Fruit fly (Drosophila melanogaster) whole organism, embryonic: ENCODE measurements around the gene GABA-B-R3.

ENCODE experiments used
- B-H2 ChIP-seq: fragments of 200-800 bp; sonication (Bioruptor generic); optimal IDR thresholded peaks from 2 replicates; lab custom pipeline; 2018; ENCODE audit warnings: missing biosample characterization, mild to moderate bottlenecking, missing genetic modification characterization
- BEAF-32 ChIP-seq: fragments of 200-800 bp; sonication (Bioruptor generic); optimal IDR thresholded peaks from 3 replicates; lab custom pipeline; 2017; ENCODE audit warnings: missing biosample characterization, missing genetic modification characterization, mild to moderate bottlenecking, moderate library complexity, missing genetic modification reagents
- Bgb ChIP-seq: fragments of 200-800 bp; sonication (Bioruptor generic); IDR thresholded peaks from 2 replicates; pipeline ENCODE4 v1.3.6; 2022; ENCODE audit warnings: missing biosample characterization, missing genetic modification characterization; ENCODE audit not compliant: partially characterized antibody
- CG10267 ChIP-seq: fragments of 200-800 bp; sonication (Bioruptor generic); optimal IDR thresholded peaks from 2 replicates; lab custom pipeline; 2018; ENCODE audit warnings: missing biosample characterization, mild to moderate bottlenecking, missing genetic modification characterization, moderate library complexity
- CG13296 ChIP-seq: fragments of 200-800 bp; sonication (Bioruptor generic); optimal IDR thresholded peaks from 3 replicates; lab custom pipeline; 2018; ENCODE audit warnings: missing biosample characterization, mild to moderate bottlenecking, missing genetic modification characterization
- CG15269 ChIP-seq: fragments of 200-800 bp; sonication (Bioruptor generic); optimal IDR thresholded peaks from 2 replicates; lab custom pipeline; 2018; ENCODE audit warnings: missing biosample characterization, mild to moderate bottlenecking, missing genetic modification characterization, moderate library complexity
- CG15514 ChIP-seq: fragments of 200-800 bp; sonication (Bioruptor generic); optimal IDR thresholded peaks from 3 replicates; lab custom pipeline; 2017; ENCODE audit warnings: missing biosample characterization, missing genetic modification characterization, mild to moderate bottlenecking, moderate library complexity, missing genetic modification reagents
- CG15601 ChIP-seq: fragments of 200-800 bp; sonication (Bioruptor generic); optimal IDR thresholded peaks from 3 replicates; lab custom pipeline; 2019; ENCODE audit warnings: missing biosample characterization, mild to moderate bottlenecking, missing genetic modification characterization, moderate library complexity
- CG15696 ChIP-seq: fragments of 200-800 bp; sonication (Bioruptor generic); optimal IDR thresholded peaks from 2 replicates; lab custom pipeline; 2019; ENCODE audit warnings: missing biosample characterization, mild to moderate bottlenecking, missing genetic modification characterization, moderate library complexity
- CG17361 ChIP-seq: fragments of 200-800 bp; sonication (Bioruptor generic); IDR thresholded peaks from 3 replicates; pipeline ENCODE4 v1.3.6; 2022; ENCODE audit warnings: missing biosample characterization, missing genetic modification characterization
- CG34224 ChIP-seq: fragments of 200-800 bp; sonication (Bioruptor generic); IDR thresholded peaks from 3 replicates; pipeline ENCODE4 v1.3.6; 2022; ENCODE audit warnings: missing biosample characterization, missing genetic modification characterization; ENCODE audit not compliant: partially characterized antibody
- CG34376 ChIP-seq: fragments of 200-800 bp; sonication (Bioruptor generic); optimal IDR thresholded peaks from 2 replicates; lab custom pipeline; 2018; ENCODE audit warnings: missing biosample characterization, mild to moderate bottlenecking, missing genetic modification characterization
- CG3838 ChIP-seq: fragments of 200-800 bp; sonication (Bioruptor generic); optimal IDR thresholded peaks from 3 replicates; lab custom pipeline; 2016; ENCODE audit warnings: missing biosample characterization, missing genetic modification characterization
- CG7839 ChIP-seq: fragments of 200-800 bp; sonication (Bioruptor generic); optimal IDR thresholded peaks from 3 replicates; lab custom pipeline; 2018; ENCODE audit warnings: missing biosample characterization, mild to moderate bottlenecking, missing genetic modification characterization, moderate library complexity
- CG8388 ChIP-seq: fragments of 200-800 bp; sonication (Bioruptor generic); optimal IDR thresholded peaks from 2 replicates; lab custom pipeline; 2019; ENCODE audit warnings: missing biosample characterization, mild to moderate bottlenecking, missing genetic modification characterization, moderate library complexity
- CG8478 ChIP-seq: fragments of >200 bp; optimal IDR thresholded peaks from 2 replicates; lab custom pipeline; 2018
- CG8944 ChIP-seq: fragments of 200-800 bp; sonication (Bioruptor generic); optimal IDR thresholded peaks from 3 replicates; lab custom pipeline; 2016; ENCODE audit warnings: missing biosample characterization, missing genetic modification characterization
- CG9727 ChIP-seq: fragments of 200-800 bp; sonication (Bioruptor generic); optimal IDR thresholded peaks from 3 replicates; lab custom pipeline; 2017; ENCODE audit warnings: missing biosample characterization, mild to moderate bottlenecking, missing genetic modification characterization
- CG9876 ChIP-seq: fragments of 200-800 bp; sonication (Bioruptor generic); optimal IDR thresholded peaks from 2 replicates; lab custom pipeline; 2016; ENCODE audit warnings: missing biosample characterization, missing genetic modification characterization
- CHES-1-like ChIP-seq: fragments of 200-800 bp; sonication (Bioruptor generic); optimal IDR thresholded peaks from 2 replicates; lab custom pipeline; 2016; ENCODE audit warnings: missing biosample characterization, missing genetic modification characterization
- Dad ChIP-seq: fragments of 200-800 bp; sonication (Bioruptor generic); optimal IDR thresholded peaks from 3 replicates; lab custom pipeline; 2016; ENCODE audit warnings: missing biosample characterization, missing genetic modification characterization
- Dref ChIP-seq: fragments of 200-800 bp; sonication (Bioruptor generic); IDR thresholded peaks from 2 replicates; pipeline ENCODE4 v1.3.6; 2022; ENCODE audit warnings: missing biosample characterization, missing genetic modification characterization
- Gug ChIP-seq: fragments of 200-800 bp; sonication (Bioruptor generic); IDR thresholded peaks from 4 replicates; pipeline ENCODE4 v1.3.6; 2022; ENCODE audit warnings: missing biosample characterization, missing genetic modification characterization
- H15 ChIP-seq: fragments of 200-800 bp; sonication (Bioruptor generic); IDR thresholded peaks from 3 replicates; pipeline ENCODE4 v1.3.6; 2022; ENCODE audit warnings: missing biosample characterization, missing genetic modification characterization
- H2.0 ChIP-seq: fragments of 200-800 bp; sonication (Bioruptor generic); IDR thresholded peaks from 2 replicates; pipeline ENCODE4 v1.3.6; 2022; ENCODE audit warnings: missing biosample characterization, missing genetic modification characterization
- HLH54F ChIP-seq: fragments of 200-800 bp; sonication (Bioruptor generic); optimal IDR thresholded peaks from 3 replicates; lab custom pipeline; 2016; ENCODE audit warnings: missing biosample characterization, missing genetic modification characterization
- Hmr ChIP-seq: fragments of 200-800 bp; sonication (Bioruptor generic); optimal IDR thresholded peaks from 3 replicates; lab custom pipeline; 2017; ENCODE audit warnings: mild to moderate bottlenecking, missing biosample characterization, missing genetic modification reagents, missing genetic modification characterization
- Hr51 ChIP-seq, 2 experiments: fragments of 200-800 bp; sonication (Bioruptor generic); optimal IDR thresholded peaks; 2 replicates in 1 of 2; 3 replicates in 1 of 2; lab custom pipeline; 2016 to 2018; ENCODE audit warnings: missing biosample characterization in 2 of 2, missing genetic modification characterization in 2 of 2, mild to moderate bottlenecking in 1 of 2, moderate library complexity in 1 of 2
- Lhr ChIP-seq: fragments of 200-800 bp; sonication (Bioruptor generic); optimal IDR thresholded peaks from 3 replicates; lab custom pipeline; 2017; ENCODE audit warnings: mild to moderate bottlenecking, missing biosample characterization, missing genetic modification reagents, missing genetic modification characterization
- Max ChIP-seq: fragments of 200-800 bp; sonication (Bioruptor generic); optimal IDR thresholded peaks from 2 replicates; lab custom pipeline; 2016; ENCODE audit warnings: missing biosample characterization, mild to moderate bottlenecking, missing genetic modification characterization
- Med ChIP-seq: fragments of 200-800 bp; sonication (Bioruptor generic); peaks from one replicate; lab custom pipeline; 2016; ENCODE audit warnings: missing biosample characterization, missing genetic modification characterization, mild to moderate bottlenecking, inconsistent platforms, moderate library complexity
- NC2α ChIP-seq: fragments of 200-800 bp; sonication (Bioruptor generic); optimal IDR thresholded peaks from 2 replicates; lab custom pipeline; 2016; ENCODE audit warnings: missing biosample characterization, missing genetic modification characterization
- Rfx ChIP-seq: fragments of 200-800 bp; sonication (Bioruptor generic); IDR thresholded peaks from 2 replicates; pipeline ENCODE4 v1.3.6; 2022; ENCODE audit warnings: missing biosample characterization, missing genetic modification characterization
- Sin3A ChIP-seq: fragments of >200 bp; optimal IDR thresholded peaks from 2 replicates; lab custom pipeline; 2018
- abd-A ChIP-seq: fragments of 200-800 bp; sonication (Bioruptor generic); optimal IDR thresholded peaks from 3 replicates; lab custom pipeline; 2019; ENCODE audit warnings: missing biosample characterization, mild to moderate bottlenecking, missing genetic modification characterization, moderate library complexity
- fru ChIP-seq: fragments of >200 bp; optimal IDR thresholded peaks from 2 replicates; lab custom pipeline; 2017
- gt ChIP-seq: fragments of 200-800 bp; sonication (Bioruptor generic); IDR thresholded peaks from 2 replicates; pipeline ENCODE4 v1.3.6; 2022; ENCODE audit warnings: missing biosample characterization, missing genetic modification characterization
- hth ChIP-seq: fragments of >200 bp; optimal IDR thresholded peaks from 2 replicates; lab custom pipeline; 2017; ENCODE audit warnings: inconsistent platforms
- inv ChIP-seq: fragments of 200-800 bp; sonication (Bioruptor generic); IDR thresholded peaks from 2 replicates; pipeline ENCODE4 v1.3.6; 2022; ENCODE audit warnings: missing biosample characterization, missing genetic modification characterization; ENCODE audit not compliant: partially characterized antibody
- nau ChIP-seq: fragments of 200-800 bp; sonication (Bioruptor generic); optimal IDR thresholded peaks from 3 replicates; lab custom pipeline; 2017; ENCODE audit warnings: missing biosample characterization, mild to moderate bottlenecking, missing genetic modification characterization, missing genetic modification reagents
- nmo ChIP-seq: fragments of 200-800 bp; sonication (Bioruptor generic); optimal IDR thresholded peaks from 2 replicates; lab custom pipeline; 2018; ENCODE audit warnings: missing biosample characterization, mild to moderate bottlenecking, missing genetic modification characterization, moderate library complexity
- otp ChIP-seq: fragments of 200-800 bp; sonication (Bioruptor generic); IDR thresholded peaks from 3 replicates; pipeline ENCODE4, ENCODE4 v1.3.6; 2022; ENCODE audit warnings: missing biosample characterization, missing genetic modification characterization
- pan ChIP-seq, 4 experiments: fragments of >200 bp in 3 of 4; fragments of 200-800 bp in 1 of 4; sonication (Bioruptor generic) in 1 of 4; optimal IDR thresholded peaks in 3 of 4; IDR thresholded peaks in 1 of 4; 2 replicates each; pipeline versions ENCODE4 v1.3.6 to Lab custom; 2017 to 2022; ENCODE audit warnings: missing biosample characterization in 2 of 4, missing genetic modification characterization in 2 of 4, mixed read lengths in 1 of 4
- pho ChIP-seq: fragments of 200-800 bp; sonication (Bioruptor generic); optimal IDR thresholded peaks from 2 replicates; lab custom pipeline; 2016; ENCODE audit warnings: missing biosample characterization, missing genetic modification characterization
- prd ChIP-seq, 3 experiments: fragments of >200 bp in 2 of 3; fragments of 200-800 bp in 1 of 3; sonication (Bioruptor generic) in 1 of 3; optimal IDR thresholded peaks in 2 of 3; IDR thresholded peaks in 1 of 3; 2 replicates in 2 of 3; 3 replicates in 1 of 3; pipeline versions ENCODE4 v1.3.6 to Lab custom; 2017 to 2022; ENCODE audit warnings: missing biosample characterization in 1 of 3, missing genetic modification characterization in 1 of 3
- pzg ChIP-seq: fragments of 200-800 bp; sonication (Bioruptor generic); optimal IDR thresholded peaks from 3 replicates; lab custom pipeline; 2018; ENCODE audit warnings: missing biosample characterization, mild to moderate bottlenecking, missing genetic modification characterization, moderate library complexity
- scrt ChIP-seq: fragments of 200-800 bp; sonication (Bioruptor generic); optimal IDR thresholded peaks from 2 replicates; lab custom pipeline; 2018; ENCODE audit warnings: missing biosample characterization, mild to moderate bottlenecking, missing genetic modification characterization, moderate library complexity
- sd ChIP-seq: fragments of 200-800 bp; sonication (Bioruptor generic); optimal IDR thresholded peaks from 3 replicates; lab custom pipeline; 2018; ENCODE audit warnings: missing biosample characterization, mild to moderate bottlenecking, missing genetic modification characterization, moderate library complexity
- tgo ChIP-seq: fragments of 200-800 bp; sonication (Bioruptor generic); IDR thresholded peaks from 3 replicates; pipeline ENCODE4 v1.3.6; 2022; ENCODE audit warnings: missing biosample characterization, missing genetic modification characterization
- unc-4 ChIP-seq: fragments of 200-800 bp; sonication (Bioruptor generic); IDR thresholded peaks from 2 replicates; pipeline ENCODE4 v1.3.6; 2022; ENCODE audit warnings: missing biosample characterization, missing genetic modification characterization; ENCODE audit not compliant: partially characterized antibody
- yki ChIP-seq: fragments of >200 bp; optimal IDR thresholded peaks from 3 replicates; lab custom pipeline; 2018

The GABA-B-R3 gene

DNA sequence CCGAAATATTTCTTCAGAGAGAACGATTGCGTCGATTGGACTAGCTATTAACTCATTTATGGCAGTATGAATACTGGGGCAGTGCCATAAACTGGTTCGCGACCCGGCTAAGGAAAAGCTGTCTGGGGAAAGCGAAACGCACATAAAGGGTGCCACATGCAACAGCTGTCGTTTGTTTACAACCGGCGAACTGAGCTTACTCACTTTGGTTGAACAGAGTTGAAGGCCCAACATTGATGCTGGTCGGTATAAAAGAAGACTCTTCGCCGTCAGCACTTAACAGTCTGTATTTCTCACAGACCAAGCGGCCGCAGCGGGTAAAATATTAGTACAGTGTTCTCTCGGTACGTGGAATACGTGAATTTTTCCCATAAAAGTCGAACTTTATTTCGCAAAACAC, 4.0 kb upstream of the GABA-B-R3 start (continued):
- no peak for TF ChIP-seq CG8944
- TF ChIP-seq CG17361 (GFP tag; lab: Robert Waterston, UW) = no peak
- no peak for TF ChIP-seq CG34224 (GFP tag; lab: Robert Waterston, UW)
- no peak for TF ChIP-seq Dref (GFP tag; lab: Robert Waterston, UW)
- TF ChIP-seq BEAF-32 (GFP tag; lab: Kevin White, UChicago) = no peak
- no peak for TF ChIP-seq nau
- no peak for TF ChIP-seq Hr51 (GFP tag; optimal IDR thresholded peaks at IDR 0.05; lab: Kevin White, UChicago)
- TF ChIP-seq H2.0 = no peak
- TF ChIP-seq Lhr = no peak
- TF ChIP-seq Bgb (GFP tag; lab: Robert Waterston, UW) = no peak
- no peak for TF ChIP-seq Gug (GFP tag; lab: Robert Waterston, UW)
- no peak for TF ChIP-seq hth (lab: Kevin White, UChicago)
- TF ChIP-seq CG15269 (tag; lab: Kevin White, UChicago) = no peak
- no peak for TF ChIP-seq tgo
- TF ChIP-seq Max (GFP tag; lab: Kevin White, UChicago) = no peak
- no peak for TF ChIP-seq CG9727 (GFP tag; lab: Kevin White, UChicago)
- TF ChIP-seq CG8478 (lab: Kevin White, UChicago) = no peak
- TF ChIP-seq Sin3A (lab: Kevin White, UChicago) = no peak
- no peak for TF ChIP-seq H15 (GFP tag; lab: Robert Waterston, UW)
- TF ChIP-seq CHES-1-like (GFP tag; lab: Kevin White, UChicago) = no peak
- no peak for TF ChIP-seq CG9876 (GFP tag; lab: Kevin White, UChicago)
- TF ChIP-seq gt = no peak
- no peak for TF ChIP-seq NC2α (GFP tag; lab: Kevin White, UChicago)
- TF ChIP-seq nmo (GFP tag; lab: Kevin White, UChicago) = no peak
- no peak for TF ChIP-seq CG3838 (GFP tag; lab: Kevin White, UChicago)
- TF ChIP-seq inv (GFP tag; lab: Robert Waterston, UW) = no peak
- TF ChIP-seq CG15601 (tag; lab: Kevin White, UChicago) = peak; percentile 100
- peak; percentile 85 for TF ChIP-seq Med
- peak; percentile 40 for TF ChIP-seq abd-A
- peak; percentile 33 for TF ChIP-seq CG15514 (GFP tag; lab: Kevin White, UChicago)
- peak; percentile 17 for TF ChIP-seq CG7839 (tag; lab: Kevin White, UChicago)
- TF ChIP-seq CG10267 = no peak
- TF ChIP-seq otp (GFP tag; lab: Robert Waterston, UW) = no peak
- no peak for TF ChIP-seq CG15696 (tag; lab: Kevin White, UChicago)
- peak; percentile 6 for TF ChIP-seq pzg (GFP tag; lab: Kevin White, UChicago)
- TF ChIP-seq unc-4 (GFP tag; lab: Robert Waterston, UW) = no peak
- no peak for TF ChIP-seq CG8388
- no peak for TF ChIP-seq prd (optimal IDR thresholded peaks at IDR 0.05; lab: Kevin White, UChicago)
- TF ChIP-seq prd (GFP tag; IDR thresholded peaks at IDR 0.05; lab: Robert Waterston, UW) = 0 out of 3 replicates have a peak, but pooled peaks have one; percentile 22
- peak; percentile 92 for TF ChIP-seq scrt (GFP tag; lab: Kevin White, UChicago)
- TF ChIP-seq pan (optimal IDR thresholded peaks at IDR 0.05; lab: Kevin White, UChicago) = no peak
- TF ChIP-seq pan (GFP tag; optimal IDR thresholded peaks at IDR 0.05 in 1 of 2, IDR thresholded peaks at IDR 0.05 in 1 of 2) = no peak
- no peak for TF ChIP-seq sd (tag; lab: Kevin White, UChicago)
- no peak for TF ChIP-seq pho
- TF ChIP-seq yki = no peak
- peak; percentile 47 for TF ChIP-seq Hmr (GFP tag; lab: Kevin White, UChicago)
- no peak for TF ChIP-seq B-H2 (GFP tag; lab: Kevin White, UChicago)
- TF ChIP-seq HLH54F (GFP tag; lab: Kevin White, UChicago) = no peak
- no peak for TF ChIP-seq CG34376 (GFP tag; lab: Kevin White, UChicago)
- no peak; the same call in 1 of the 2 replicates for TF ChIP-seq Rfx (GFP tag; lab: Robert Waterston, UW)
- no peak for TF ChIP-seq Dad (GFP tag; lab: Kevin White, UChicago)
- TF ChIP-seq fru = no peak
- no peak for TF ChIP-seq CG13296 (GFP tag; lab: Kevin White, UChicago)
